Worm (Caenorhabditis elegans) whole organism, midembryonic: ENCODE data around the gene H01G02.4.
A peak's percentile ranks its signal among the peaks of the same experiment; 100 is the strongest.

Source experiments
- T22C8.4 ChIP-seq: fragments of 200-800 bp; sonication (Bioruptor generic); IDR thresholded peaks from 2 replicates; pipeline ENCODE4 v1.3.6; 2022; ENCODE audit warnings: missing genetic modification characterization, missing compliant biosample characterization
- cog-1 ChIP-seq: sonication (generic microtip); optimal IDR thresholded peaks from 2 replicates; lab custom pipeline; 2016; ENCODE audit warnings: missing genetic modification characterization, missing compliant biosample characterization
- flt-1 ChIP-seq: fragments of 200-800 bp; sonication (Bioruptor generic); IDR thresholded peaks from 2 replicates; pipeline ENCODE4 v1.3.6; 2022; ENCODE audit warnings: missing genetic modification characterization, missing compliant biosample characterization
- klf-2 ChIP-seq: fragments of 200-800 bp; sonication (Bioruptor generic); conservative IDR thresholded peaks from 2 replicates; pipeline ENCODE4 v1.3.6; 2022; ENCODE audit warnings: missing genetic modification reagents, missing genetic modification characterization, missing compliant biosample characterization
- med-1 ChIP-seq: sonication (generic microtip); optimal IDR thresholded peaks from 2 replicates; lab custom pipeline; 2017; ENCODE audit warnings: missing genetic modification characterization, mild to moderate bottlenecking, missing compliant biosample characterization, antibody characterized with exemption, missing genetic modification reagents; ENCODE audit not compliant: insufficient read depth
- ref-1 ChIP-seq: fragments of 200-800 bp; sonication (Bioruptor generic); conservative IDR thresholded peaks from 2 replicates; pipeline ENCODE4 v1.3.6; 2022; ENCODE audit warnings: missing genetic modification reagents, missing genetic modification characterization, missing compliant biosample characterization
- tab-1 ChIP-seq: fragments of 200-800 bp; sonication (Bioruptor generic); IDR thresholded peaks from 2 replicates; pipeline ENCODE4 v1.3.6; 2022; ENCODE audit warnings: missing genetic modification characterization, missing compliant biosample characterization
- ztf-23 ChIP-seq: fragments of 200-800 bp; sonication (Bioruptor generic); IDR thresholded peaks from 2 replicates; pipeline ENCODE4 v1.3.6; 2022; ENCODE audit warnings: missing genetic modification reagents, missing genetic modification characterization, missing compliant biosample characterization
- ztf-29 ChIP-seq: fragments of 200-800 bp; sonication (Bioruptor generic); IDR thresholded peaks from 2 replicates; pipeline ENCODE4 v1.3.6; 2022; ENCODE audit warnings: missing genetic modification reagents, missing genetic modification characterization, missing compliant biosample characterization

The H01G02.4 gene

ce11 chrIV:11776968-11777467 is 25.9 kb downstream of the H01G02.4 start:
- TF ChIP-seq ztf-23 (no peak), T22C8.4 (no peak), ref-1 (GFP tag; lab: Robert Waterston, UW) (no peak), ztf-29 (GFP tag; lab: Robert Waterston, UW) (no peak), flt-1 (no peak), tab-1 (GFP tag; lab: Robert Waterston, UW) (no peak), cog-1 (tag; lab: Kevin White, UChicago) (no peak), klf-2 (GFP tag; lab: Robert Waterston, UW) (no peak), med-1 (no peak)

- TF ChIP-seq flt-1: no peak
- no peak for TF ChIP-seq ztf-29 (GFP tag; lab: Robert Waterston, UW)
- no peak for TF ChIP-seq klf-2 (GFP tag; lab: Robert Waterston, UW)
- TF ChIP-seq ref-1 (GFP tag; lab: Robert Waterston, UW): no peak
- no peak for TF ChIP-seq T22C8.4
- no peak for TF ChIP-seq tab-1 (GFP tag; lab: Robert Waterston, UW)
- no peak for TF ChIP-seq med-1
- no peak for TF ChIP-seq cog-1 (tag; lab: Kevin White, UChicago)
- no peak for TF ChIP-seq ztf-23
These were observed 29.2 kb downstream of the H01G02.4 start, which contains the start of gene lips-5 for ce11 chrIV:11773692-11774225. Gene lips-5 (minus strand): TSS chrIV:11773742.

ce11 chrIV:11772119-11772518 is 30.8 kb downstream of the H01G02.4 start:
- no peak for TF ChIP-seq tab-1 (GFP tag; lab: Robert Waterston, UW)
- TF ChIP-seq med-1: no peak
- TF ChIP-seq klf-2 (GFP tag; lab: Robert Waterston, UW): no peak
- TF ChIP-seq ztf-29 (GFP tag; lab: Robert Waterston, UW): no peak

- no peak for TF ChIP-seq tab-1 (GFP tag; lab: Robert Waterston, UW)
- TF ChIP-seq med-1: no peak
- TF ChIP-seq T22C8.4: no peak
- TF ChIP-seq flt-1: no peak
These were observed 31.9 kb downstream of the H01G02.4 start for ce11 chrIV:11771064-11771463.

ce11 chrIV:11769769-11770168 is 33.2 kb downstream of the H01G02.4 start:
- no peak for TF ChIP-seq ztf-29 (GFP tag; lab: Robert Waterston, UW)
- TF ChIP-seq ref-1 (GFP tag; lab: Robert Waterston, UW): no peak
- TF ChIP-seq tab-1 (GFP tag; lab: Robert Waterston, UW): no peak

ce11 chrIV:11765507-11765906 is 37.4 kb downstream of the H01G02.4 start:
- TF ChIP-seq med-1: no peak
- peak; percentile 73 for TF ChIP-seq T22C8.4

ce11 chrIV:11760700-11761459 is 42.1 kb downstream of the H01G02.4 start, which contains the start of gene T12A7.2:
Gene T12A7.2 (minus strand): TSS chrIV:11761111.
- TF ChIP-seq tab-1 (GFP tag; lab: Robert Waterston, UW) (no peak), ref-1 (GFP tag; lab: Robert Waterston, UW) (no peak), klf-2 (GFP tag; lab: Robert Waterston, UW) (no peak), T22C8.4 (no peak), med-1 (no peak), ztf-23 (no peak), flt-1 (no peak), ztf-29 (GFP tag; lab: Robert Waterston, UW) (no peak), cog-1 (tag; lab: Kevin White, UChicago) (no peak)

ce11 chrIV:11759852-11760251 is 43.1 kb downstream of the H01G02.4 start:
- no peak for TF ChIP-seq T22C8.4
- no peak for TF ChIP-seq klf-2 (GFP tag; lab: Robert Waterston, UW)
- TF ChIP-seq tab-1 (GFP tag; lab: Robert Waterston, UW): no peak
- no peak for TF ChIP-seq flt-1
- no peak for TF ChIP-seq ztf-29 (GFP tag; lab: Robert Waterston, UW)
- no peak for TF ChIP-seq ztf-23
- no peak for TF ChIP-seq ref-1 (GFP tag; lab: Robert Waterston, UW)
- no peak for TF ChIP-seq cog-1 (tag; lab: Kevin White, UChicago)
- TF ChIP-seq med-1: no peak

- TF ChIP-seq flt-1: no peak
- no peak for TF ChIP-seq tab-1 (GFP tag; lab: Robert Waterston, UW)
- TF ChIP-seq ztf-23: no peak
- no peak for TF ChIP-seq T22C8.4
- no peak for TF ChIP-seq ztf-29 (GFP tag; lab: Robert Waterston, UW)
- TF ChIP-seq med-1: no peak
- TF ChIP-seq cog-1 (tag; lab: Kevin White, UChicago): no peak
- no peak for TF ChIP-seq ref-1 (GFP tag; lab: Robert Waterston, UW)
- TF ChIP-seq klf-2 (GFP tag; lab: Robert Waterston, UW): no peak
These were observed 47.0 kb downstream of the H01G02.4 start, which contains the start of gene T12A7.9 for ce11 chrIV:11755907-11756306. Gene T12A7.9 (minus strand): TSS chrIV:11756007.

ce11 chrIV:11755003-11755402 is 47.9 kb downstream of the H01G02.4 start, which contains the start of gene T12A7.10:
Gene T12A7.10 (minus strand): TSS chrIV:11755103.
- no peak for TF ChIP-seq T22C8.4

- TF ChIP-seq tab-1 (GFP tag; lab: Robert Waterston, UW): no peak
These were observed 48.6 kb downstream of the H01G02.4 start, which contains the start of gene scl-18 for ce11 chrIV:11754328-11754727. Gene scl-18 (minus strand): TSS chrIV:11754428.
